Worm (Caenorhabditis elegans) whole organism, L2 larva: Measurements from ENCODE around the gene nrx-1.
A peak's percentile ranks its signal among the peaks of the same experiment; 100 is the strongest.

ENCODE experiments used
- C34F6.9 ChIP-seq: fragments of 150-350 bp; optimal IDR thresholded peaks from 2 replicates; lab custom pipeline; 2014; ENCODE audit warnings: missing biosample characterization, missing genetic modification characterization
- F13H6.1 ChIP-seq: sonication (generic microtip); optimal IDR thresholded peaks from 2 replicates; lab custom pipeline; 2016; ENCODE audit warnings: missing genetic modification characterization, missing compliant biosample characterization
- R02D3.7 ChIP-seq: fragments of 150-350 bp; optimal IDR thresholded peaks from 2 replicates; lab custom pipeline; 2014; ENCODE audit warnings: missing biosample characterization, missing genetic modification characterization
- Y55F3AM.14 ChIP-seq: fragments of 200-800 bp; sonication (Bioruptor generic); optimal IDR thresholded peaks from 2 replicates; lab custom pipeline; 2018; ENCODE audit warnings: mild to moderate bottlenecking, missing genetic modification characterization, missing compliant biosample characterization
- ZK546.5 ChIP-seq: sonication (generic microtip); optimal IDR thresholded peaks from 2 replicates; lab custom pipeline; 2017; ENCODE audit warnings: missing biosample characterization, missing genetic modification characterization
- alr-1 ChIP-seq: fragments of 150-350 bp; optimal IDR thresholded peaks from 2 replicates; lab custom pipeline; 2014; ENCODE audit warnings: missing biosample characterization, missing genetic modification characterization
- aly-2 ChIP-seq: fragments of 150-350 bp; optimal IDR thresholded peaks from 2 replicates; lab custom pipeline; 2014; ENCODE audit warnings: missing biosample characterization, missing genetic modification characterization
- ama-1 ChIP-seq: fragments of 150-350 bp; optimal IDR thresholded peaks from 2 replicates; lab custom pipeline; 2018; ENCODE audit warnings: inconsistent platforms
- blmp-1 ChIP-seq: sonication (generic microtip); optimal IDR thresholded peaks from 2 replicates; lab custom pipeline; 2017; ENCODE audit warnings: missing genetic modification characterization, mild to moderate bottlenecking, missing compliant biosample characterization, antibody characterized with exemption, moderate library complexity; ENCODE audit not compliant: insufficient read depth
- ceh-16 ChIP-seq: fragments of 150-350 bp; optimal IDR thresholded peaks from 2 replicates; lab custom pipeline; 2014; ENCODE audit warnings: missing biosample characterization, missing genetic modification characterization
- ceh-82 ChIP-seq: fragments of 150-350 bp; optimal IDR thresholded peaks from 2 replicates; lab custom pipeline; 2014; ENCODE audit warnings: missing biosample characterization, missing genetic modification characterization
- crh-2 ChIP-seq: sonication (generic microtip); optimal IDR thresholded peaks from 2 replicates; lab custom pipeline; 2017; ENCODE audit warnings: missing biosample characterization, missing genetic modification characterization
- dmd-4 ChIP-seq: sonication (generic microtip); optimal IDR thresholded peaks from 2 replicates; lab custom pipeline; 2017; ENCODE audit warnings: missing biosample characterization, missing genetic modification characterization
- egl-27 ChIP-seq: sonication (generic microtip); optimal IDR thresholded peaks from 3 replicates; lab custom pipeline; 2017; ENCODE audit warnings: missing biosample characterization, missing genetic modification reagents, missing genetic modification characterization
- elt-1 ChIP-seq: fragments of 150-350 bp; optimal IDR thresholded peaks from 2 replicates; lab custom pipeline; 2014; ENCODE audit warnings: missing biosample characterization, missing genetic modification characterization
- elt-3 ChIP-seq: sonication (generic microtip); optimal IDR thresholded peaks from 2 replicates; lab custom pipeline; 2017; ENCODE audit warnings: missing biosample characterization, missing genetic modification characterization
- fos-1 ChIP-seq: fragments of 150-350 bp; optimal IDR thresholded peaks from 2 replicates; lab custom pipeline; 2014; ENCODE audit warnings: missing biosample characterization, missing genetic modification characterization
- gmeb-1 ChIP-seq: fragments of 150-350 bp; optimal IDR thresholded peaks from 2 replicates; lab custom pipeline; 2014; ENCODE audit warnings: missing biosample characterization, missing genetic modification characterization
- lin-11 ChIP-seq: fragments of 150-350 bp; sonication (generic microtip); optimal IDR thresholded peaks from 2 replicates; lab custom pipeline; 2014; ENCODE audit warnings: missing biosample characterization, missing genetic modification characterization, inconsistent platforms, mixed read lengths
- lin-13 ChIP-seq: fragments of 150-350 bp; optimal IDR thresholded peaks from 2 replicates; lab custom pipeline; 2014; ENCODE audit warnings: missing biosample characterization, missing genetic modification reagents, missing genetic modification characterization
- lin-39 ChIP-seq: fragments of 150-350 bp; optimal IDR thresholded peaks from 2 replicates; lab custom pipeline; 2014; ENCODE audit warnings: missing biosample characterization, missing genetic modification reagents, missing genetic modification characterization
- lsy-2 ChIP-seq, 2 experiments: fragments of 150-350 bp in 1 of 2; sonication (generic microtip) in 1 of 2; optimal IDR thresholded peaks; 2 replicates each; lab custom pipeline; 2014 to 2017; ENCODE audit warnings: missing biosample characterization in 2 of 2, missing genetic modification characterization in 2 of 2
- mab-5 ChIP-seq: fragments of 150-350 bp; optimal IDR thresholded peaks from 2 replicates; lab custom pipeline; 2014; ENCODE audit warnings: missing biosample characterization, missing genetic modification characterization
- mbf-1 ChIP-seq: sonication (generic microtip); optimal IDR thresholded peaks from 2 replicates; lab custom pipeline; 2017; ENCODE audit warnings: missing biosample characterization, missing genetic modification characterization
- mdl-1 ChIP-seq, 2 experiments: fragments of 150-350 bp in 1 of 2; sonication (generic microtip) in 1 of 2; optimal IDR thresholded peaks; 2 replicates each; lab custom pipeline; 2017; ENCODE audit warnings: missing biosample characterization in 2 of 2, missing genetic modification characterization in 2 of 2
- nhr-10 ChIP-seq: sonication (generic microtip); optimal IDR thresholded peaks from 2 replicates; lab custom pipeline; 2017; ENCODE audit warnings: missing biosample characterization, missing genetic modification characterization
- nhr-11 ChIP-seq: fragments of 150-350 bp; optimal IDR thresholded peaks from 2 replicates; lab custom pipeline; 2014; ENCODE audit warnings: missing biosample characterization, missing genetic modification characterization
- nhr-12 ChIP-seq: fragments of 150-350 bp; optimal IDR thresholded peaks from 2 replicates; lab custom pipeline; 2014; ENCODE audit warnings: missing biosample characterization, missing genetic modification characterization
- nhr-129 ChIP-seq: fragments of 150-350 bp; optimal IDR thresholded peaks from 2 replicates; lab custom pipeline; 2014; ENCODE audit warnings: missing biosample characterization, missing genetic modification characterization
- nhr-21 ChIP-seq: fragments of 150-350 bp; optimal IDR thresholded peaks from 2 replicates; lab custom pipeline; 2014; ENCODE audit warnings: missing biosample characterization, missing genetic modification characterization
- nhr-23 ChIP-seq: fragments of 150-350 bp; optimal IDR thresholded peaks from 2 replicates; lab custom pipeline; 2014; ENCODE audit warnings: missing biosample characterization, missing genetic modification reagents, missing genetic modification characterization
- nhr-237 ChIP-seq: fragments of 150-350 bp; optimal IDR thresholded peaks from 2 replicates; lab custom pipeline; 2014; ENCODE audit warnings: missing biosample characterization, missing genetic modification characterization
- nhr-25 ChIP-seq: fragments of 150-350 bp; sonication (generic microtip); optimal IDR thresholded peaks from 3 replicates; lab custom pipeline; 2014; ENCODE audit warnings: missing biosample characterization, missing genetic modification characterization
- nhr-6 ChIP-seq: fragments of 150-350 bp; optimal IDR thresholded peaks from 2 replicates; lab custom pipeline; 2014; ENCODE audit warnings: missing biosample characterization, missing genetic modification characterization
- nhr-77 ChIP-seq: fragments of 150-350 bp; optimal IDR thresholded peaks from 2 replicates; lab custom pipeline; 2014; ENCODE audit warnings: missing biosample characterization, missing genetic modification characterization
- peb-1 ChIP-seq: fragments of 150-350 bp; optimal IDR thresholded peaks from 2 replicates; lab custom pipeline; 2014; ENCODE audit warnings: missing biosample characterization, missing genetic modification characterization
- sem-4 ChIP-seq: fragments of 150-350 bp; optimal IDR thresholded peaks from 2 replicates; lab custom pipeline; 2014; ENCODE audit warnings: missing biosample characterization, missing genetic modification reagents, missing genetic modification characterization
- skn-1 ChIP-seq: sonication (generic microtip); optimal IDR thresholded peaks from 2 replicates; lab custom pipeline; 2017; ENCODE audit warnings: missing biosample characterization, missing genetic modification characterization
- sma-3 ChIP-seq: sonication (generic microtip); optimal IDR thresholded peaks from 2 replicates; lab custom pipeline; 2016; ENCODE audit warnings: missing genetic modification reagents, missing genetic modification characterization, missing compliant biosample characterization
- sma-9 ChIP-seq, 2 experiments: fragments of 150-350 bp in 1 of 2; sonication (generic microtip) in 1 of 2; optimal IDR thresholded peaks; 2 replicates each; lab custom pipeline; 2014 to 2016; ENCODE audit warnings: missing genetic modification characterization in 2 of 2, mild to moderate bottlenecking in 1 of 2, missing biosample characterization in 1 of 2, missing compliant biosample characterization in 1 of 2, missing genetic modification reagents in 1 of 2, moderate library complexity in 1 of 2
- snpc-4 ChIP-seq: fragments of 150-350 bp; optimal IDR thresholded peaks from 2 replicates; lab custom pipeline; 2014; ENCODE audit warnings: missing biosample characterization, missing genetic modification characterization
- unc-39 ChIP-seq: fragments of 150-350 bp; optimal IDR thresholded peaks from 2 replicates; lab custom pipeline; 2014; ENCODE audit warnings: missing biosample characterization, missing genetic modification characterization
- unc-55 ChIP-seq: fragments of 150-350 bp; sonication (generic microtip); optimal IDR thresholded peaks from 3 replicates; lab custom pipeline; 2014; ENCODE audit warnings: missing biosample characterization, missing genetic modification reagents, missing genetic modification characterization
- unc-62 ChIP-seq: fragments of 150-350 bp; optimal IDR thresholded peaks from 2 replicates; lab custom pipeline; 2014; ENCODE audit warnings: missing biosample characterization, missing genetic modification reagents, missing genetic modification characterization
- zag-1 ChIP-seq: fragments of 150-350 bp; optimal IDR thresholded peaks from 2 replicates; lab custom pipeline; 2014; ENCODE audit warnings: missing biosample characterization, missing genetic modification characterization
- ztf-1 ChIP-seq: fragments of 200-800 bp; sonication (Bioruptor generic); conservative IDR thresholded peaks from 2 replicates; pipeline ENCODE4 v1.3.6; 2022; ENCODE audit warnings: missing genetic modification characterization, missing compliant biosample characterization
- ztf-11 ChIP-seq: sonication (generic microtip); optimal IDR thresholded peaks from 2 replicates; lab custom pipeline; 2017; ENCODE audit warnings: missing biosample characterization, missing genetic modification characterization
- ztf-4 ChIP-seq: fragments of 150-350 bp; optimal IDR thresholded peaks from 2 replicates; lab custom pipeline; 2014; ENCODE audit warnings: missing biosample characterization, missing genetic modification characterization

The nrx-1 gene

DNA sequence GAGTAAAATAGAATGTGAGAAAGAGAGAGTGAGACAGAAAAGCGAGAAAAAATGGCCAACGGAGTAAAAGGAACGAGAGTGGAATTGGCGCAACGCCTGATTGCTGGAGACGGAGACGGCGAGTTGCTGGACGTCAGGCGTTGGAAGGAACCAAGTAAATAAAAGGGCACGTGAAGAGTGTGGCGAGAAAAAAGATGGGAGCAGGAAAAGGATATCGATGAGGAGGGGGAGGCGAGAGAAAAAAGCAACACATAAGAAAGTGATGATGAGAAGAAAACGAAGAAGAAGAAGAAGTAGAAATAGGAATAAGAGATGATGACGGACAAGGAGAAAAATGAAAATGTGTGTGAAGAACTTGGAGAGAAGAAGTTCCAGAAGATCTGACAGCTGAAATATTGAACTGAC is 46.6 kb downstream of the nrx-1 start:
- peak; percentile 86 for TF ChIP-seq C34F6.9
- TF ChIP-seq nhr-21 (tag; lab: Kevin White, UChicago): peak; percentile 83
- no peak for TF ChIP-seq nhr-237
- peak; percentile 50 for TF ChIP-seq snpc-4 (tag; lab: Kevin White, UChicago)
- no peak for TF ChIP-seq lin-39
- TF ChIP-seq ZK546.5 (tag; lab: Kevin White, UChicago): no peak
- TF ChIP-seq unc-62 (GFP tag; lab: Kevin White, UChicago): no peak
- TF ChIP-seq aly-2 (tag; lab: Kevin White, UChicago): no peak
- peak; percentile 66 for TF ChIP-seq lin-13 (GFP tag; lab: Kevin White, UChicago)
- peak; percentile 88 for TF ChIP-seq zag-1 (tag; lab: Kevin White, UChicago)
- peak; percentile 91 to 96 for TF ChIP-seq mdl-1 (tag; optimal IDR thresholded peaks at IDR 0.05; lab: Kevin White, UChicago)
- TF ChIP-seq gmeb-1: peak; percentile 57
- TF ChIP-seq sem-4 (tag; lab: Kevin White, UChicago): peak; percentile 86
- TF ChIP-seq dmd-4 (tag; lab: Kevin White, UChicago): no peak
- no peak for TF ChIP-seq nhr-12
- TF ChIP-seq ztf-1 (GFP tag; lab: Robert Waterston, UW): no peak
- TF ChIP-seq unc-55 (GFP tag; lab: Kevin White, UChicago): peak; percentile 83
- TF ChIP-seq F13H6.1 (tag; lab: Kevin White, UChicago): peak; percentile 95
- no peak for TF ChIP-seq ceh-82 (tag; lab: Kevin White, UChicago)
- TF ChIP-seq nhr-25 (tag; lab: Kevin White, UChicago): peak; percentile 50
- peak; percentile 99 for TF ChIP-seq Y55F3AM.14 (GFP tag; lab: Kevin White, UChicago)
- TF ChIP-seq nhr-77 (tag; lab: Kevin White, UChicago): no peak
- no peak for TF ChIP-seq ama-1
- no peak for TF ChIP-seq nhr-10 (tag; lab: Kevin White, UChicago)
- TF ChIP-seq sma-3 (GFP tag; lab: Kevin White, UChicago): peak; percentile 48
- peak; percentile 93 for TF ChIP-seq nhr-129 (tag; lab: Kevin White, UChicago)
- TF ChIP-seq lin-11 (tag; lab: Kevin White, UChicago): peak; percentile 61
- no peak for TF ChIP-seq peb-1 (tag; lab: Kevin White, UChicago)
- TF ChIP-seq R02D3.7: no peak
- TF ChIP-seq unc-39: no peak
- no peak for TF ChIP-seq elt-1
- peak; percentile 12 for TF ChIP-seq mab-5 (tag; lab: Kevin White, UChicago)
- peak; percentile 46 for TF ChIP-seq nhr-11 (tag; lab: Kevin White, UChicago)
- TF ChIP-seq skn-1 (tag; lab: Kevin White, UChicago): no peak
- peak; percentile 89 for TF ChIP-seq sma-9 (GFP tag; optimal IDR thresholded peaks at IDR 0.05; lab: Kevin White, UChicago)
- no peak for TF ChIP-seq sma-9 (tag; optimal IDR thresholded peaks at IDR 0.05; lab: Kevin White, UChicago)
- TF ChIP-seq crh-2 (tag; lab: Kevin White, UChicago): peak; percentile 92
- peak; percentile 50 for TF ChIP-seq ztf-4 (tag; lab: Kevin White, UChicago)
- peak; percentile 86 for TF ChIP-seq fos-1
- no peak for TF ChIP-seq ceh-16 (tag; lab: Kevin White, UChicago)
- peak; percentile 76 for TF ChIP-seq blmp-1 (tag; lab: Kevin White, UChicago)
- TF ChIP-seq mbf-1 (tag; lab: Kevin White, UChicago): no peak
- TF ChIP-seq nhr-23 (tag; lab: Kevin White, UChicago): no peak
- no peak for TF ChIP-seq ztf-11 (tag; lab: Kevin White, UChicago)
- peak; percentile 68 for TF ChIP-seq nhr-6 (tag; lab: Kevin White, UChicago)
- peak; percentile 56 to 83 for TF ChIP-seq lsy-2 (tag; optimal IDR thresholded peaks at IDR 0.05; lab: Kevin White, UChicago)
- no peak for TF ChIP-seq elt-3 (tag; lab: Kevin White, UChicago)
- TF ChIP-seq alr-1: no peak
- TF ChIP-seq egl-27: peak; percentile 92
